Fruit fly (Drosophila melanogaster): ENCODE results near the gene CG16863.

Gene CG16863

DNA sequence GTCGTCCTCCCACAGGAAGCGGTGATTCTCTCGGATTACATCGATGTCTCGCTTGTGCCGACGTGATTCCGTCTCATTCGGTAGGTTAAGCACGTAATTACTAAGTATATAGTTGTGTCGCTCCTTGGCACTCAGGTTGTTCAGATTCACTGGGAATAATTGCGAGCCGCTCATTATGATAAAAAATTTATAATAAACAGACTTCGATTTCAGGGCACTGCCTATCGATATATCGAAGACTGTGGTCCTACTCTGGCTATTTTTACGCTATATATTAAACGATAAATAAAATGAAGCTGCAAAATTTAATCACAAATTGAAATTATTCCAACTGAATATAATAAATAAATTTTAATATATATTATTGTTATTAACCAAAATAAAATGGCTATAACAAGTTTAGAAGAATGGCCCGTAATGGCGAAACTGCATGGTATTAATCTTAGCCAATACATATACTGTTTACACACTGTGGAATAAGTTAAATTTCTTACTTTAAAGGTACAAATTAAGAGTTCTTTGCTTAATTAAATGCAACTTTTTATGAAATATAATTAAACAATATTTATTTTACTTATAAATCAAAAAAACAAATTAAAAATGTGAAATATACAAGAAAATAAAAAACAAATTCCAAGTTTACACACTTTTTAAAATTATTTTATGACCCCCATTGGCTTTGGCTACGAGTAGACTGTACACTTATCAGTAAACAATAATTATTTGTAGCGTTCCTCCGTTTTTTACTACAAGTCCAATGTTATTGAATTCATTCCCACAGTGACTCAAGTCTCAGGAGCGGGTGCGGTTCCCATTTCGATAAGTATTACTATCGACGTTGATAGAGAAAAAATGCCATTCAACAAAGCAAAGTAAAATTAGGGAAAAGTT, 7.2 kb upstream of the CG16863 start, which contains the start of gene Eato:
Eato (plus strand) TSS at position 821 of the 891 bp plus-strand sequence.
- TF ChIP-seq CG9215 (GFP tag; IDR thresholded peaks at IDR 0.05) (peak; percentile 21; the same call in 1 of the 2 replicates), salm (tag; optimal IDR thresholded peaks at IDR 0.05) (no peak), CG2712 (tag; optimal IDR thresholded peaks at IDR 0.05) (peak; percentile 27), danr (GFP tag; IDR thresholded peaks at IDR 0.05) (no peak), CG34224 (GFP tag; IDR thresholded peaks at IDR 0.05; ENCODE audit: partially characterized antibody) (peak; percentile 31; the same call in 2 of the 3 replicates), Bgb (GFP tag; IDR thresholded peaks at IDR 0.05; ENCODE audit: partially characterized antibody) (peak; percentile 50), CG17802 (tag; optimal IDR thresholded peaks at IDR 0.05) (peak; percentile 35), CG18262 (tag; optimal IDR thresholded peaks at IDR 0.05) (peak; percentile 38), NC2α (GFP tag; optimal IDR thresholded peaks at IDR 0.05) (no peak), stc (GFP tag; IDR thresholded peaks at IDR 0.05) (no peak), Dref (GFP tag; IDR thresholded peaks at IDR 0.05) (peak; percentile 77), amos (GFP tag; IDR thresholded peaks at IDR 0.05; ENCODE audit: partially characterized antibody) (peak; percentile 64), nmo (GFP tag; optimal IDR thresholded peaks at IDR 0.05) (peak; percentile 25), CG2120 (GFP tag; optimal IDR thresholded peaks at IDR 0.05) (peak; percentile 7), CG7963 (GFP tag; IDR thresholded peaks at IDR 0.05; ENCODE audit: partially characterized antibody) (peak; percentile 47; the same call in 1 of the 3 replicates), E2f2 (GFP tag; IDR thresholded peaks at IDR 0.05) (0 out of 2 replicates have a peak, but pooled peaks have one; percentile 6), CG9932 (GFP tag; IDR thresholded peaks at IDR 0.05) (peak; percentile 57; the same call in 1 of the 2 replicates), CG32532 (GFP tag; IDR thresholded peaks at IDR 0.05) (peak; percentile 36; the same call in 1 of the 2 replicates), CG1024 (GFP tag; IDR thresholded peaks at IDR 0.05) (peak; percentile 19; the same call in 1 of the 2 replicates), gfzf (GFP tag; optimal IDR thresholded peaks at IDR 0.05) (peak; percentile 25), MBD-R2 (GFP tag; IDR thresholded peaks at IDR 0.05) (peak; percentile 71), sd (tag; optimal IDR thresholded peaks at IDR 0.05) (peak; percentile 23), zen2 (GFP tag; IDR thresholded peaks at IDR 0.05; ENCODE audit: partially characterized antibody) (peak; percentile 50; the same call in 2 of the 3 replicates), pzg (GFP tag; optimal IDR thresholded peaks at IDR 0.05) (peak; percentile 20), hb (GFP tag; IDR thresholded peaks at IDR 0.05; ENCODE audit: partially characterized antibody) (peak; percentile 52; the same call in 1 of the 3 replicates), CG13287 (GFP tag; IDR thresholded peaks at IDR 0.05; ENCODE audit: partially characterized antibody) (peak; percentile 72), toy (GFP tag; IDR thresholded peaks at IDR 0.05) (no peak), Sry-β (GFP tag; optimal IDR thresholded peaks at IDR 0.05) (peak; percentile 81), Dad (GFP tag; optimal IDR thresholded peaks at IDR 0.05) (no peak), CG14441 (GFP tag; IDR thresholded peaks at IDR 0.05) (peak; percentile 12; the same call in 1 of the 2 replicates), stwl (tag; optimal IDR thresholded peaks at IDR 0.05) (peak; percentile 40), NFAT (GFP tag; IDR thresholded peaks at IDR 0.05) (peak; percentile 19; the same call in 1 of the 2 replicates), sna (GFP tag; IDR thresholded peaks at IDR 0.05; ENCODE audit: partially characterized antibody) (0 out of 2 replicates have a peak, but pooled peaks have one; percentile 35), Med (GFP tag) (peak; percentile 77), Taf1 (GFP tag; IDR thresholded peaks at IDR 0.05) (no peak), HmgD (GFP tag; optimal IDR thresholded peaks at IDR 0.05) (no peak), Chrac-16 (GFP tag; optimal IDR thresholded peaks at IDR 0.05) (peak; percentile 0), shn (GFP tag; optimal IDR thresholded peaks at IDR 0.05) (peak; percentile 23), CG15514 (GFP tag; optimal IDR thresholded peaks at IDR 0.05) (peak; percentile 62), sens (GFP tag) (peak; percentile 64), Xrp1 (GFP tag; IDR thresholded peaks at IDR 0.05) (no peak), Ptx1 (GFP tag; IDR thresholded peaks at IDR 0.05) (peak; percentile 44; the same call in 1 of the 2 replicates), CG15011 (GFP tag; optimal IDR thresholded peaks at IDR 0.05) (no peak), Tbp (GFP tag; optimal IDR thresholded peaks at IDR 0.05) (no peak), trem (tag; optimal IDR thresholded peaks at IDR 0.05) (peak; percentile 1), Hr3 (GFP tag; optimal IDR thresholded peaks at IDR 0.05) (peak; percentile 4), HLH4C (GFP tag; IDR thresholded peaks at IDR 0.05; ENCODE audit: partially characterized antibody) (peak; percentile 46; the same call in 1 of the 3 replicates)

Data from whole organism, embryonic.